Fruit fly (Drosophila melanogaster): ENCODE results near the gene CG15824.

- TF ChIP-seq CG8478 (optimal IDR thresholded peaks at IDR 0.05) (no peak), CTCF (optimal IDR thresholded peaks at IDR 0.05) (no peak)
These were observed 16.0 kb downstream of the CG15824 start for dm6 chr2L:868961-869360.

Measured in S2 (cell line).